Fruit fly (Drosophila melanogaster) whole organism, embryonic: ENCODE results near the gene CG33986.
A peak's percentile ranks its signal among the peaks of the same experiment; 100 is the strongest.

ENCODE experiments used
- Bteb2 ChIP-seq: fragments of 200-800 bp; sonication (Bioruptor generic); optimal IDR thresholded peaks from 2 replicates; lab custom pipeline; 2016; ENCODE audit warnings: missing biosample characterization, missing genetic modification characterization
- CG10431 ChIP-seq: fragments of 200-800 bp; sonication (Bioruptor generic); optimal IDR thresholded peaks from 3 replicates; lab custom pipeline; 2018; ENCODE audit warnings: missing biosample characterization, mild to moderate bottlenecking, missing genetic modification characterization
- CG11456 ChIP-seq: fragments of 200-800 bp; sonication (Bioruptor generic); IDR thresholded peaks from 3 replicates; pipeline ENCODE4 v1.3.6; 2022; ENCODE audit warnings: missing biosample characterization, missing genetic modification characterization
- CG1233 ChIP-seq: fragments of 200-800 bp; sonication (Bioruptor generic); optimal IDR thresholded peaks from 4 replicates; lab custom pipeline; 2018; ENCODE audit warnings: missing biosample characterization, mild to moderate bottlenecking, missing genetic modification characterization
- CG14860 ChIP-seq: fragments of 200-800 bp; sonication (Bioruptor generic); IDR thresholded peaks from 3 replicates; pipeline ENCODE4 v1.3.6; 2022; ENCODE audit warnings: missing biosample characterization, missing genetic modification characterization; ENCODE audit not compliant: partially characterized antibody
- CG1647 ChIP-seq: fragments of 200-800 bp; sonication (Bioruptor generic); optimal IDR thresholded peaks from 3 replicates; lab custom pipeline; 2016; ENCODE audit warnings: missing biosample characterization, missing genetic modification characterization
- CG2120 ChIP-seq: fragments of 200-800 bp; sonication (Bioruptor generic); optimal IDR thresholded peaks from 3 replicates; lab custom pipeline; 2016; ENCODE audit warnings: missing biosample characterization, missing genetic modification characterization
- CG33557 ChIP-seq: fragments of 200-800 bp; sonication (Bioruptor generic); optimal IDR thresholded peaks from 2 replicates; lab custom pipeline; 2019; ENCODE audit warnings: missing biosample characterization, mild to moderate bottlenecking, missing genetic modification characterization, moderate library complexity
- CG4404 ChIP-seq: fragments of 200-800 bp; sonication (Bioruptor generic); IDR thresholded peaks from 2 replicates; pipeline ENCODE4 v1.3.6; 2022; ENCODE audit warnings: missing biosample characterization, missing genetic modification characterization
- CG8281 ChIP-seq: fragments of 200-800 bp; sonication (Bioruptor generic); optimal IDR thresholded peaks from 2 replicates; lab custom pipeline; 2018; ENCODE audit warnings: missing biosample characterization, mild to moderate bottlenecking, missing genetic modification characterization, moderate library complexity
- CG9797 ChIP-seq: fragments of 200-800 bp; sonication (Bioruptor generic); optimal IDR thresholded peaks from 3 replicates; lab custom pipeline; 2018; ENCODE audit warnings: missing biosample characterization, mild to moderate bottlenecking, missing genetic modification characterization
- Dip3 ChIP-seq: fragments of 200-800 bp; sonication (Bioruptor generic); optimal IDR thresholded peaks from 3 replicates; lab custom pipeline; 2016; ENCODE audit warnings: missing biosample characterization, missing genetic modification characterization
- Dll ChIP-seq: fragments of 200-800 bp; sonication (Bioruptor generic); IDR thresholded peaks from 4 replicates; pipeline ENCODE4 v1.3.6; 2022; ENCODE audit warnings: missing biosample characterization, missing genetic modification characterization; ENCODE audit not compliant: partially characterized antibody
- Ets97D ChIP-seq: fragments of 200-800 bp; sonication (Bioruptor generic); optimal IDR thresholded peaks from 3 replicates; lab custom pipeline; 2016; ENCODE audit warnings: missing biosample characterization, missing genetic modification characterization
- HLH3B ChIP-seq: fragments of 200-800 bp; sonication (Bioruptor generic); IDR thresholded peaks from 2 replicates; pipeline ENCODE4 v1.3.6; 2022; ENCODE audit warnings: missing biosample characterization, missing genetic modification characterization
- Hey ChIP-seq: fragments of 200-800 bp; sonication (Bioruptor generic); optimal IDR thresholded peaks from 3 replicates; lab custom pipeline; 2018; ENCODE audit warnings: missing biosample characterization, mild to moderate bottlenecking, missing genetic modification characterization
- Hmr ChIP-seq: fragments of 200-800 bp; sonication (Bioruptor generic); optimal IDR thresholded peaks from 3 replicates; lab custom pipeline; 2017; ENCODE audit warnings: mild to moderate bottlenecking, missing biosample characterization, missing genetic modification reagents, missing genetic modification characterization
- Hmx ChIP-seq: fragments of 200-800 bp; sonication (Bioruptor generic); optimal IDR thresholded peaks from 2 replicates; lab custom pipeline; 2016; ENCODE audit warnings: missing biosample characterization, missing genetic modification characterization
- Hr39 ChIP-seq: fragments of >200 bp; optimal IDR thresholded peaks from 2 replicates; lab custom pipeline; 2017
- Mad ChIP-seq: fragments of 200-800 bp; sonication (Bioruptor generic); optimal IDR thresholded peaks from 2 replicates; lab custom pipeline; 2016; ENCODE audit warnings: missing biosample characterization, missing genetic modification characterization
- Nf-YC ChIP-seq: fragments of 200-800 bp; optimal IDR thresholded peaks from 3 replicates; lab custom pipeline; 2019; ENCODE audit warnings: missing biosample characterization, mild to moderate bottlenecking, missing genetic modification characterization, moderate library complexity
- NfI ChIP-seq: fragments of 200-800 bp; sonication (Bioruptor generic); optimal IDR thresholded peaks from 3 replicates; lab custom pipeline; 2018; ENCODE audit warnings: missing biosample characterization, mild to moderate bottlenecking, missing genetic modification characterization, moderate library complexity
- Tbp ChIP-seq: fragments of >200 bp; optimal IDR thresholded peaks from 2 replicates; lab custom pipeline; 2018; ENCODE audit warnings: missing biosample characterization, missing genetic modification characterization
- YL-1 ChIP-seq: fragments of 200-800 bp; sonication (Bioruptor generic); optimal IDR thresholded peaks from 3 replicates; lab custom pipeline; 2017; ENCODE audit warnings: missing biosample characterization, mild to moderate bottlenecking, missing genetic modification characterization
- bigmax ChIP-seq: fragments of 200-800 bp; sonication (Bioruptor generic); optimal IDR thresholded peaks from 2 replicates; lab custom pipeline; 2018; ENCODE audit warnings: missing biosample characterization, mild to moderate bottlenecking, missing genetic modification characterization
- chm ChIP-seq: fragments of 200-800 bp; sonication (Bioruptor generic); IDR thresholded peaks from 2 replicates; pipeline ENCODE4 v1.3.6; 2022; ENCODE audit warnings: missing biosample characterization, missing genetic modification characterization
- dan ChIP-seq: fragments of 200-800 bp; sonication (Bioruptor generic); IDR thresholded peaks from 2 replicates; pipeline ENCODE4 v1.3.6; 2022; ENCODE audit warnings: missing biosample characterization, missing genetic modification characterization
- danr ChIP-seq: fragments of 200-800 bp; sonication (Bioruptor generic); IDR thresholded peaks from 2 replicates; pipeline ENCODE4 v1.3.6; 2022; ENCODE audit warnings: missing biosample characterization, missing genetic modification characterization
- emc ChIP-seq: fragments of 200-800 bp; sonication (Bioruptor generic); optimal IDR thresholded peaks from 2 replicates; lab custom pipeline; 2016; ENCODE audit warnings: missing biosample characterization, missing genetic modification characterization
- eve ChIP-seq, 2 experiments: fragments of >200 bp; optimal IDR thresholded peaks; 2 replicates each; lab custom pipeline; 2017; ENCODE audit warnings: missing biosample characterization in 2 of 2, missing genetic modification characterization in 2 of 2
- grau ChIP-seq: fragments of 200-800 bp; optimal IDR thresholded peaks from 3 replicates; lab custom pipeline; 2019; ENCODE audit warnings: missing biosample characterization, mild to moderate bottlenecking, missing genetic modification characterization, moderate library complexity
- gro ChIP-seq: fragments of 200-800 bp; sonication (Bioruptor generic); optimal IDR thresholded peaks from 2 replicates; lab custom pipeline; 2016; ENCODE audit warnings: missing biosample characterization, missing genetic modification characterization
- jigr1 ChIP-seq: fragments of 200-800 bp; sonication (Bioruptor generic); IDR thresholded peaks from 3 replicates; pipeline ENCODE4 v1.3.6; 2022; ENCODE audit warnings: missing biosample characterization, missing genetic modification characterization
- kay ChIP-seq: fragments of 200-800 bp; sonication (Bioruptor generic); optimal IDR thresholded peaks from 2 replicates; lab custom pipeline; 2016; ENCODE audit warnings: missing biosample characterization, missing genetic modification characterization
- lilli ChIP-seq: fragments of 200-800 bp; sonication (Bioruptor generic); optimal IDR thresholded peaks from 3 replicates; lab custom pipeline; 2016; ENCODE audit warnings: missing biosample characterization, missing genetic modification characterization
- lola ChIP-seq, 3 experiments: fragments of >200 bp in 2 of 3; fragments of 200-800 bp in 1 of 3; sonication (Bioruptor generic) in 1 of 3; optimal IDR thresholded peaks; 2 replicates each; lab custom pipeline; 2017 to 2019; ENCODE audit warnings: missing biosample characterization in 3 of 3, missing genetic modification characterization in 3 of 3, mild to moderate bottlenecking in 1 of 3, moderate library complexity in 1 of 3
- mam ChIP-seq: fragments of 200-800 bp; sonication (Bioruptor generic); optimal IDR thresholded peaks from 3 replicates; lab custom pipeline; 2016; ENCODE audit warnings: missing biosample characterization, missing genetic modification characterization
- mld ChIP-seq: fragments of 200-800 bp; sonication (Bioruptor generic); IDR thresholded peaks from 3 replicates; pipeline ENCODE4 v1.3.6; 2022; ENCODE audit warnings: missing biosample characterization, missing genetic modification characterization; ENCODE audit not compliant: partially characterized antibody
- pho ChIP-seq: fragments of 200-800 bp; sonication (Bioruptor generic); optimal IDR thresholded peaks from 2 replicates; lab custom pipeline; 2016; ENCODE audit warnings: missing biosample characterization, missing genetic modification characterization
- prd ChIP-seq, 3 experiments: fragments of >200 bp in 2 of 3; fragments of 200-800 bp in 1 of 3; sonication (Bioruptor generic) in 1 of 3; optimal IDR thresholded peaks in 2 of 3; IDR thresholded peaks in 1 of 3; 2 replicates in 2 of 3; 3 replicates in 1 of 3; pipeline versions ENCODE4 v1.3.6 to Lab custom; 2017 to 2022; ENCODE audit warnings: missing biosample characterization in 1 of 3, missing genetic modification characterization in 1 of 3
- pzg ChIP-seq: fragments of 200-800 bp; sonication (Bioruptor generic); optimal IDR thresholded peaks from 3 replicates; lab custom pipeline; 2018; ENCODE audit warnings: missing biosample characterization, mild to moderate bottlenecking, missing genetic modification characterization, moderate library complexity
- schlank ChIP-seq: fragments of 200-800 bp; sonication (Bioruptor generic); optimal IDR thresholded peaks from 2 replicates; lab custom pipeline; 2018; ENCODE audit warnings: missing biosample characterization, mild to moderate bottlenecking, missing genetic modification characterization
- sisA ChIP-seq: fragments of 200-800 bp; sonication (Bioruptor generic); IDR thresholded peaks from 2 replicates; pipeline ENCODE4 v1.3.6; 2022; ENCODE audit warnings: missing biosample characterization, missing genetic modification characterization
- toy ChIP-seq: fragments of 200-800 bp; sonication (Bioruptor generic); IDR thresholded peaks from 2 replicates; pipeline ENCODE4 v1.3.6; 2022; ENCODE audit warnings: missing biosample characterization, missing genetic modification characterization
- tup ChIP-seq: fragments of 200-800 bp; sonication (Bioruptor generic); optimal IDR thresholded peaks from 2 replicates; lab custom pipeline; 2016; ENCODE audit warnings: missing biosample characterization, mild to moderate bottlenecking, missing genetic modification characterization, moderate library complexity
- zfh1 ChIP-seq: fragments of 200-800 bp; sonication (Bioruptor generic); IDR thresholded peaks from 3 replicates; pipeline ENCODE4 v1.3.6; 2022; ENCODE audit warnings: missing biosample characterization, missing genetic modification characterization

CG33986 gene

dm6 chr3L:15500813-15501645 is 24.0 kb downstream of the CG33986 start, which contains the start of gene CG7272 (continued):
- no peak for TF ChIP-seq prd (optimal IDR thresholded peaks at IDR 0.05; lab: Kevin White, UChicago)
- no peak; the same call in 2 of the 3 replicates for TF ChIP-seq prd (GFP tag; IDR thresholded peaks at IDR 0.05; lab: Robert Waterston, UW)
- TF ChIP-seq Hmr (GFP tag; lab: Kevin White, UChicago): peak; percentile 32
- TF ChIP-seq zfh1 (GFP tag; lab: Robert Waterston, UW): no peak
- no peak for TF ChIP-seq CG1233 (GFP tag; lab: Kevin White, UChicago)
- TF ChIP-seq Nf-YC (tag; lab: Kevin White, UChicago): peak; percentile 45
- TF ChIP-seq CG4404 (GFP tag; lab: Robert Waterston, UW): no peak
- no peak for TF ChIP-seq YL-1 (GFP tag; lab: Kevin White, UChicago)
- TF ChIP-seq mld (GFP tag; lab: Robert Waterston, UW): 0 out of 3 replicates have a peak, but pooled peaks have one; percentile 17
- no peak for TF ChIP-seq CG10431 (GFP tag; lab: Kevin White, UChicago)
- TF ChIP-seq lola (GFP tag; optimal IDR thresholded peaks at IDR 0.05; lab: Kevin White, UChicago): no peak
- TF ChIP-seq eve (GFP tag; optimal IDR thresholded peaks at IDR 0.05; lab: Kevin White, UChicago): no peak
- no peak for TF ChIP-seq chm (GFP tag; lab: Robert Waterston, UW)
- peak; percentile 49 for TF ChIP-seq CG2120 (GFP tag; lab: Kevin White, UChicago)
- no peak for TF ChIP-seq Mad (GFP tag; lab: Kevin White, UChicago)
- no peak for TF ChIP-seq NfI (GFP tag; lab: Kevin White, UChicago)
- TF ChIP-seq gro (GFP tag; lab: Kevin White, UChicago): no peak
- TF ChIP-seq Bteb2 (GFP tag; lab: Kevin White, UChicago): no peak
- peak; percentile 2 for TF ChIP-seq Hey (tag; lab: Kevin White, UChicago)
- no peak for TF ChIP-seq danr (GFP tag; lab: Robert Waterston, UW)
- TF ChIP-seq CG1647 (GFP tag; lab: Kevin White, UChicago): no peak
- no peak for TF ChIP-seq CG33557 (GFP tag; lab: Kevin White, UChicago)
- peak; percentile 23; the same call in 1 of the 4 replicates for TF ChIP-seq Dll (GFP tag; lab: Robert Waterston, UW)
- TF ChIP-seq CG8281 (tag; lab: Kevin White, UChicago): no peak
- TF ChIP-seq lilli (GFP tag; lab: Kevin White, UChicago): peak; percentile 37
- TF ChIP-seq CG11456 (GFP tag; lab: Robert Waterston, UW): no peak
- TF ChIP-seq mam: peak; percentile 29
- no peak for TF ChIP-seq tup (GFP tag; lab: Kevin White, UChicago)
- TF ChIP-seq sisA: no peak
- TF ChIP-seq pzg (GFP tag; lab: Kevin White, UChicago): peak; percentile 83
- no peak for TF ChIP-seq Tbp (GFP tag; lab: Kevin White, UChicago)
- TF ChIP-seq emc (GFP tag; lab: Kevin White, UChicago): no peak
- no peak for TF ChIP-seq schlank (tag; lab: Kevin White, UChicago)
- no peak for TF ChIP-seq Hr39 (lab: Kevin White, UChicago)
- TF ChIP-seq pho (GFP tag; lab: Kevin White, UChicago): peak; percentile 22
- TF ChIP-seq Ets97D (GFP tag; lab: Kevin White, UChicago): peak; percentile 18
- no peak for TF ChIP-seq toy (GFP tag; lab: Robert Waterston, UW)
- no peak for TF ChIP-seq grau (tag; lab: Kevin White, UChicago)
- TF ChIP-seq jigr1 (GFP tag; lab: Robert Waterston, UW): no peak
- TF ChIP-seq kay (GFP tag; lab: Kevin White, UChicago): no peak
- peak; percentile 22 for TF ChIP-seq CG9797 (GFP tag; lab: Kevin White, UChicago)
- TF ChIP-seq HLH3B (GFP tag; lab: Robert Waterston, UW): no peak
- no peak for TF ChIP-seq dan
- TF ChIP-seq Hmx (GFP tag; lab: Kevin White, UChicago): no peak
- TF ChIP-seq bigmax: peak; percentile 27
- TF ChIP-seq Dip3 (GFP tag; lab: Kevin White, UChicago): no peak
- TF ChIP-seq CG14860: no peak
